Worm (Caenorhabditis elegans) whole organism, L3 larva: ENCODE measurements around the gene mlt-3.

ENCODE experiments used
- R02D3.7 ChIP-seq: fragments of 150-350 bp; optimal IDR thresholded peaks from 2 replicates; lab custom pipeline; 2014; ENCODE audit warnings: missing biosample characterization, missing genetic modification characterization
- ZK546.5 ChIP-seq: sonication (generic microtip); optimal IDR thresholded peaks from 2 replicates; lab custom pipeline; 2017; ENCODE audit warnings: missing biosample characterization, missing genetic modification characterization
- ama-1 ChIP-seq: fragments of 150-350 bp; optimal IDR thresholded peaks from 2 replicates; lab custom pipeline; 2018
- ceh-28 ChIP-seq: fragments of 150-350 bp; optimal IDR thresholded peaks from 2 replicates; lab custom pipeline; 2014; ENCODE audit warnings: missing biosample characterization, missing genetic modification reagents, missing genetic modification characterization
- daf-12 ChIP-seq: fragments of 150-350 bp; optimal IDR thresholded peaks from 2 replicates; lab custom pipeline; 2014; ENCODE audit warnings: missing biosample characterization, missing genetic modification reagents, missing genetic modification characterization
- egl-27 ChIP-seq: sonication (generic microtip); optimal IDR thresholded peaks from 4 replicates; lab custom pipeline; 2017; ENCODE audit warnings: missing biosample characterization, missing genetic modification reagents, missing genetic modification characterization
- egl-5 ChIP-seq: fragments of 150-350 bp; optimal IDR thresholded peaks from 2 replicates; lab custom pipeline; 2017; ENCODE audit warnings: missing biosample characterization, missing genetic modification reagents, missing genetic modification characterization, inconsistent platforms
- elt-1 ChIP-seq: fragments of 150-350 bp; optimal IDR thresholded peaks from 2 replicates; lab custom pipeline; 2014; ENCODE audit warnings: missing biosample characterization, missing genetic modification characterization
- eor-1 ChIP-seq, 2 experiments: fragments of 150-350 bp; optimal IDR thresholded peaks; 2 replicates each; lab custom pipeline; 2014 to 2018; ENCODE audit warnings: missing biosample characterization in 2 of 2, missing genetic modification characterization in 2 of 2
- fkh-10 ChIP-seq: sonication (generic microtip); optimal IDR thresholded peaks from 2 replicates; lab custom pipeline; 2017; ENCODE audit warnings: missing biosample characterization, missing genetic modification reagents, missing genetic modification characterization
- hmg-11 ChIP-seq: sonication (generic microtip); optimal IDR thresholded peaks from 2 replicates; lab custom pipeline; 2016; ENCODE audit warnings: missing genetic modification characterization, missing compliant biosample characterization
- lin-15B ChIP-seq: fragments of 150-350 bp; optimal IDR thresholded peaks from 2 replicates; lab custom pipeline; 2014; ENCODE audit warnings: missing biosample characterization, missing genetic modification characterization
- lin-39 ChIP-seq: fragments of 150-350 bp; optimal IDR thresholded peaks from 2 replicates; lab custom pipeline; 2018; ENCODE audit warnings: missing biosample characterization, missing genetic modification reagents, missing genetic modification characterization
- lsy-12 ChIP-seq: sonication (generic microtip); optimal IDR thresholded peaks from 2 replicates; lab custom pipeline; 2016; ENCODE audit warnings: mild to moderate bottlenecking, missing genetic modification characterization, missing compliant biosample characterization
- mdl-1 ChIP-seq: fragments of 150-350 bp; optimal IDR thresholded peaks from 2 replicates; lab custom pipeline; 2014; ENCODE audit warnings: missing biosample characterization, missing genetic modification characterization
- mml-1 ChIP-seq: fragments of 150-350 bp; sonication (generic microtip); optimal IDR thresholded peaks from 3 replicates; lab custom pipeline; 2014; ENCODE audit warnings: missing biosample characterization, missing genetic modification characterization
- nfya-1 ChIP-seq: sonication (generic microtip); optimal IDR thresholded peaks from 2 replicates; lab custom pipeline; 2017; ENCODE audit warnings: missing genetic modification characterization, mild to moderate bottlenecking, missing compliant biosample characterization, antibody characterized with exemption, moderate library complexity; ENCODE audit not compliant: insufficient read depth
- nhr-11 ChIP-seq: fragments of 150-350 bp; optimal IDR thresholded peaks from 2 replicates; lab custom pipeline; 2014; ENCODE audit warnings: missing biosample characterization, missing genetic modification characterization
- nhr-23 ChIP-seq: fragments of 150-350 bp; optimal IDR thresholded peaks from 2 replicates; lab custom pipeline; 2014; ENCODE audit warnings: missing biosample characterization, missing genetic modification reagents, missing genetic modification characterization
- nhr-237 ChIP-seq: fragments of 150-350 bp; optimal IDR thresholded peaks from 2 replicates; lab custom pipeline; 2014; ENCODE audit warnings: missing biosample characterization, missing genetic modification characterization
- nhr-25 ChIP-seq: sonication (generic microtip); optimal IDR thresholded peaks from 2 replicates; lab custom pipeline; 2017; ENCODE audit warnings: missing biosample characterization, missing genetic modification characterization
- nhr-28 ChIP-seq: fragments of 150-350 bp; optimal IDR thresholded peaks from 2 replicates; lab custom pipeline; 2014; ENCODE audit warnings: missing biosample characterization, missing genetic modification characterization
- nhr-43 ChIP-seq: sonication (generic microtip); optimal IDR thresholded peaks from 2 replicates; lab custom pipeline; 2016; ENCODE audit warnings: mild to moderate bottlenecking, missing genetic modification characterization, missing compliant biosample characterization; ENCODE audit not compliant: poor library complexity, severe bottlenecking
- nhr-67 ChIP-seq: fragments of 150-350 bp; optimal IDR thresholded peaks from 2 replicates; lab custom pipeline; 2014; ENCODE audit warnings: missing biosample characterization, missing genetic modification characterization
- nhr-76 ChIP-seq: fragments of 150-350 bp; sonication (generic microtip); optimal IDR thresholded peaks from 5 replicates; lab custom pipeline; 2014; ENCODE audit warnings: missing biosample characterization, missing genetic modification characterization
- nhr-77 ChIP-seq: fragments of 150-350 bp; optimal IDR thresholded peaks from 2 replicates; lab custom pipeline; 2014; ENCODE audit warnings: missing biosample characterization, missing genetic modification characterization
- pha-4 ChIP-seq: fragments of 150-350 bp; optimal IDR thresholded peaks from 2 replicates; lab custom pipeline; 2014; ENCODE audit warnings: missing biosample characterization, missing genetic modification reagents, missing genetic modification characterization
- pqm-1 ChIP-seq: fragments of 150-350 bp; optimal IDR thresholded peaks from 2 replicates; lab custom pipeline; 2017; ENCODE audit warnings: missing biosample characterization, missing genetic modification characterization, inconsistent platforms
- snpc-4 ChIP-seq: fragments of 150-350 bp; optimal IDR thresholded peaks from 2 replicates; lab custom pipeline; 2014; ENCODE audit warnings: missing biosample characterization, missing genetic modification characterization
- unc-39 ChIP-seq: sonication (generic microtip); optimal IDR thresholded peaks from 4 replicates; lab custom pipeline; 2017; ENCODE audit warnings: missing biosample characterization, missing genetic modification characterization
- unc-62 ChIP-seq: fragments of 150-350 bp; sonication (generic microtip); optimal IDR thresholded peaks from 4 replicates; lab custom pipeline; 2014; ENCODE audit warnings: missing biosample characterization, missing genetic modification reagents, missing genetic modification characterization
- zag-1 ChIP-seq: fragments of 150-350 bp; optimal IDR thresholded peaks from 2 replicates; lab custom pipeline; 2014; ENCODE audit warnings: missing biosample characterization, missing genetic modification characterization
- ztf-11 ChIP-seq: fragments of 150-350 bp; optimal IDR thresholded peaks from 2 replicates; lab custom pipeline; 2014; ENCODE audit warnings: missing biosample characterization, missing genetic modification characterization
- ztf-4 ChIP-seq: fragments of 150-350 bp; optimal IDR thresholded peaks from 2 replicates; lab custom pipeline; 2014; ENCODE audit warnings: missing biosample characterization, missing genetic modification characterization

mlt-3 gene

ce11 chrIV:12219309-12219708, 7.6 kb downstream of the mlt-3 start, which contains the start of gene F35G2.5:
F35G2.5 (plus strand) TSS chrIV:12219609.
- no peak for TF ChIP-seq nhr-237
- TF ChIP-seq hmg-11 (tag; lab: Kevin White, UChicago), result no peak
- no peak for TF ChIP-seq snpc-4 (tag; lab: Kevin White, UChicago)
- no peak for TF ChIP-seq nhr-11 (tag; lab: Kevin White, UChicago)
- no peak for TF ChIP-seq unc-39
- no peak for TF ChIP-seq ceh-28 (tag; lab: Kevin White, UChicago)
- no peak for TF ChIP-seq fkh-10 (GFP tag; lab: Kevin White, UChicago)
- no peak for TF ChIP-seq nhr-43 (tag; lab: Kevin White, UChicago)
- TF ChIP-seq nhr-67 (tag; lab: Kevin White, UChicago), result no peak
- no peak for TF ChIP-seq egl-27
- TF ChIP-seq nfya-1 (tag; lab: Kevin White, UChicago), result no peak
- no peak for TF ChIP-seq zag-1 (tag; lab: Kevin White, UChicago)
- TF ChIP-seq ztf-11 (tag; lab: Kevin White, UChicago), result no peak

DNA sequence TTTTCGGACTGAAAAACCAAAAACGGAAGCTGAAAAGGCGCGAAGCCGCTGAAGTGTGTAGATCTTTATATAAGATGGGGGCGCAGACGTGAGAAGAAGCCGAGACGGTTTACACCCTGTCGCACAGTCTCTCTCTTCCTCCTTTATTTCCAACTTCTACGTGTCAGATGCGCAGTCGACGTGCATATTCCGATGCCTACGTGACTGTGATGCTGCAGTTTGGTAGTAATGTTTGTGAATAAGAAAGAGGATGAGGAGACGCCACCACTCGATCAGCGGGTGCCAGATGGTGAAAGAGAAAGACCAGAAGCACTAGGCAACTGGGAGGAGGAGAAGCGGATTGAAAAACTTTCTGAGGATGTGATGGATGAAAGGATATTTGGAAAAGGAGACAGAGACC, 8.7 kb downstream of the mlt-3 start:
- TF ChIP-seq egl-27 (no peak), zag-1 (tag; lab: Kevin White, UChicago) (no peak), daf-12 (tag; lab: Kevin White, UChicago) (no peak), nhr-237 (no peak), lin-15B (tag; lab: Kevin White, UChicago) (no peak), ZK546.5 (tag; lab: Kevin White, UChicago) (no peak), ztf-4 (tag; lab: Kevin White, UChicago) (no peak), pqm-1 (tag; lab: Kevin White, UChicago) (no peak), nhr-28 (tag; lab: Kevin White, UChicago) (no peak), snpc-4 (tag; lab: Kevin White, UChicago) (no peak), pha-4 (tag; lab: Kevin White, UChicago) (no peak), egl-5 (tag; lab: Kevin White, UChicago) (no peak), nhr-77 (no peak), nhr-76 (tag; lab: Kevin White, UChicago) (no peak), ama-1 (lab: Kevin White, UChicago) (no peak)

- TF ChIP-seq mdl-1, result no peak
- TF ChIP-seq nhr-25 (tag; lab: Kevin White, UChicago), result peak; percentile 38
- no peak for TF ChIP-seq nhr-76 (tag; lab: Kevin White, UChicago)
- peak; percentile 78 for TF ChIP-seq nhr-23
- no peak for TF ChIP-seq zag-1 (tag; lab: Kevin White, UChicago)
- no peak for TF ChIP-seq ztf-4 (tag; lab: Kevin White, UChicago)
- TF ChIP-seq daf-12 (tag; lab: Kevin White, UChicago), result no peak
- no peak for TF ChIP-seq lsy-12 (tag; lab: Kevin White, UChicago)
- TF ChIP-seq ama-1 (lab: Kevin White, UChicago), result peak; percentile 75
- TF ChIP-seq nfya-1 (tag; lab: Kevin White, UChicago), result no peak
- no peak for TF ChIP-seq elt-1
- no peak for TF ChIP-seq mml-1 (tag; lab: Kevin White, UChicago)
- TF ChIP-seq lin-15B (tag; lab: Kevin White, UChicago), result no peak
- no peak for TF ChIP-seq fkh-10 (GFP tag; lab: Kevin White, UChicago)
- no peak for TF ChIP-seq nhr-77
- no peak for TF ChIP-seq unc-62
Observed at ce11 chrIV:12217142-12217541, 9.8 kb downstream of the mlt-3 start.

DNA sequence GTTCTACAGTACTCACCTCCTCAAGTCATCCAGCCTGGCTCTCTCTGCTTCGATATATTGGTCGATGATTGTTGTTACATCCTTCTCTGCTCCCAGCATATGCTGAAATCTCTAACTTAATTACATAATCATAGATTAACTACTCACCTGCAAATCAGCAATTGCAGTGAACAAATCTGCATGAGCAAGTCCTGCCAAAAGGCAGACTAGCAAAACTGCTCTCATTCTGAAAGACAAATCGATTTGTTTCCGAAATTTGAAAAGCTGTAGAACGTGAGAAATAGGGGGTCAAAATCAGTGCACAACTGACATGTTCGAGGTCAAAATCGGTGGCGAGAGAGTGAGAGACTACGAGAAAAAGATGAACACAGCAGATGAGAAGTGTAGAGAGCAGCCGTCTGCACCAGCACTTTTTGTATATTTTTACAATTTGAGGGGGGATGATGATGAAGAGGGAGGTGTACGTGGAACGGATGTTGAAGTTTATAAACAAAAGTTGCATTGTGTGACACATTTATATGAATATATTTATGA, 11.1 kb downstream of the mlt-3 start, which contains the start of gene phy-2:
TSS of gene phy-2 (minus strand) at position 226 of the 534 bp plus-strand sequence.
- TF ChIP-seq elt-1 (no peak), eor-1 (tag; optimal IDR thresholded peaks at IDR 0.05; lab: Kevin White, UChicago) (no peak), nfya-1 (tag; lab: Kevin White, UChicago) (no peak), R02D3.7 (tag; lab: Kevin White, UChicago) (no peak), lin-39 (tag; lab: Kevin White, UChicago) (peak; percentile 15), daf-12 (tag; lab: Kevin White, UChicago) (no peak), nhr-11 (tag; lab: Kevin White, UChicago) (no peak), ama-1 (lab: Kevin White, UChicago) (peak; percentile 88), mdl-1 (no peak), fkh-10 (GFP tag; lab: Kevin White, UChicago) (no peak), nhr-67 (tag; lab: Kevin White, UChicago) (no peak), hmg-11 (tag; lab: Kevin White, UChicago) (no peak), nhr-237 (no peak), pqm-1 (tag; lab: Kevin White, UChicago) (no peak), nhr-76 (tag; lab: Kevin White, UChicago) (no peak)
